Worm (Caenorhabditis elegans) whole organism, L4 larva: Measurements from ENCODE around the gene Y54E2A.9.
A peak's percentile ranks its signal among the peaks of the same experiment; 100 is the strongest.

Experiments used
- F37D6.2 ChIP-seq: sonication (generic microtip); optimal IDR thresholded peaks from 2 replicates; lab custom pipeline; 2016; ENCODE audit warnings: mild to moderate bottlenecking, missing genetic modification characterization, missing compliant biosample characterization
- R02D3.7 ChIP-seq: fragments of 150-350 bp; sonication (generic microtip); optimal IDR thresholded peaks from 3 replicates; lab custom pipeline; 2014; ENCODE audit warnings: missing biosample characterization, missing genetic modification characterization
- Y105C5A.15 ChIP-seq: fragments of 200-800 bp; sonication (Bioruptor generic); IDR thresholded peaks from 2 replicates; pipeline ENCODE4 v1.3.6; 2022; ENCODE audit warnings: missing genetic modification characterization, missing compliant biosample characterization
- Y48G9A.11 ChIP-seq: fragments of 200-800 bp; sonication (Bioruptor generic); IDR thresholded peaks from 2 replicates; pipeline ENCODE4 v1.3.6; 2022; ENCODE audit warnings: missing genetic modification reagents, missing genetic modification characterization, missing compliant biosample characterization
- Y5F2A.4 ChIP-seq: fragments of 200-800 bp; sonication (Bioruptor generic); optimal IDR thresholded peaks from 2 replicates; lab custom pipeline; 2018; ENCODE audit warnings: mild to moderate bottlenecking, missing genetic modification characterization, missing compliant biosample characterization
- aha-1 ChIP-seq: fragments of 150-350 bp; peaks from one replicate; lab custom pipeline; 2014; ENCODE audit warnings: missing biosample characterization, missing genetic modification characterization
- ceh-28 ChIP-seq: fragments of 150-350 bp; optimal IDR thresholded peaks from 2 replicates; lab custom pipeline; 2014; ENCODE audit warnings: missing biosample characterization, missing genetic modification reagents, missing genetic modification characterization
- cey-2 ChIP-seq: sonication (generic microtip); optimal IDR thresholded peaks from 3 replicates; lab custom pipeline; 2017; ENCODE audit warnings: missing genetic modification characterization, mild to moderate bottlenecking, missing compliant biosample characterization, antibody characterized with exemption, borderline replicate concordance; ENCODE audit not compliant: insufficient read depth
- ctbp-1 ChIP-seq: fragments of 200-800 bp; sonication (Bioruptor generic); IDR thresholded peaks from 2 replicates; pipeline ENCODE4 v1.3.6; 2022; ENCODE audit warnings: missing genetic modification reagents, missing genetic modification characterization, missing compliant biosample characterization
- daf-12 ChIP-seq: fragments of 150-350 bp; optimal IDR thresholded peaks from 2 replicates; lab custom pipeline; 2014; ENCODE audit warnings: missing biosample characterization, missing genetic modification reagents, missing genetic modification characterization
- daf-16 ChIP-seq, 3 experiments: sonication (generic microtip); optimal IDR thresholded peaks; 2 replicates each; lab custom pipeline; 2016 to 2017; ENCODE audit warnings: missing genetic modification characterization in 3 of 3, missing genetic modification reagents in 3 of 3, mild to moderate bottlenecking in 2 of 3, missing compliant biosample characterization in 2 of 3, missing biosample characterization in 1 of 3, moderate library complexity in 1 of 3
- dmd-6 ChIP-seq: fragments of 200-800 bp; sonication (Bioruptor generic); IDR thresholded peaks from 2 replicates; pipeline ENCODE4 v1.3.6; 2022; ENCODE audit warnings: missing genetic modification reagents, missing genetic modification characterization, missing compliant biosample characterization
- dmd-9 ChIP-seq: fragments of 200-800 bp; sonication (Bioruptor generic); IDR thresholded peaks from 2 replicates; pipeline ENCODE4 v1.3.6; 2022; ENCODE audit warnings: missing genetic modification reagents, missing genetic modification characterization, missing compliant biosample characterization
- dve-1 ChIP-seq: sonication (generic microtip); optimal IDR thresholded peaks from 2 replicates; lab custom pipeline; 2017; ENCODE audit warnings: antibody characterized with exemption, mild to moderate bottlenecking, missing genetic modification characterization, missing compliant biosample characterization; ENCODE audit not compliant: insufficient read depth
- egl-27 ChIP-seq: sonication (generic microtip); optimal IDR thresholded peaks from 3 replicates; lab custom pipeline; 2017; ENCODE audit warnings: missing biosample characterization, missing genetic modification reagents, missing genetic modification characterization
- gei-8 ChIP-seq: fragments of 200-800 bp; sonication (Bioruptor generic); optimal IDR thresholded peaks from 2 replicates; lab custom pipeline; 2018; ENCODE audit warnings: mild to moderate bottlenecking, missing genetic modification characterization, missing compliant biosample characterization
- hif-1 ChIP-seq, 2 experiments: sonication (generic microtip); optimal IDR thresholded peaks; 2 replicates each; lab custom pipeline; 2016 to 2017; ENCODE audit warnings: missing compliant biosample characterization in 2 of 2, missing genetic modification characterization in 2 of 2, missing genetic modification reagents in 2 of 2, missing genotype in 2 of 2, mild to moderate bottlenecking in 1 of 2
- hlh-11 ChIP-seq: fragments of 200-800 bp; sonication (Bioruptor generic); optimal IDR thresholded peaks from 2 replicates; lab custom pipeline; 2018; ENCODE audit warnings: mild to moderate bottlenecking, missing genetic modification characterization, missing compliant biosample characterization
- hlh-30 ChIP-seq: sonication (generic microtip); optimal IDR thresholded peaks from 2 replicates; lab custom pipeline; 2017; ENCODE audit warnings: antibody characterized with exemption, mild to moderate bottlenecking, missing genetic modification characterization, missing compliant biosample characterization; ENCODE audit not compliant: insufficient read depth
- lir-3 ChIP-seq: sonication (generic microtip); optimal IDR thresholded peaks from 2 replicates; lab custom pipeline; 2016; ENCODE audit warnings: mild to moderate bottlenecking, missing genetic modification characterization, missing compliant biosample characterization
- lsy-2 ChIP-seq, 2 experiments: fragments of 150-350 bp in 1 of 2; sonication (generic microtip) in 1 of 2; optimal IDR thresholded peaks; 2 replicates each; lab custom pipeline; 2014 to 2017; ENCODE audit warnings: missing biosample characterization in 2 of 2, missing genetic modification characterization in 2 of 2
- madf-9 ChIP-seq: fragments of 200-800 bp; sonication (Bioruptor generic); conservative IDR thresholded peaks from 2 replicates; pipeline ENCODE4 v1.3.6; 2022; ENCODE audit warnings: missing genetic modification reagents, missing genetic modification characterization, missing compliant biosample characterization
- mdl-1 ChIP-seq, 2 experiments: fragments of 150-350 bp in 1 of 2; sonication (generic microtip) in 1 of 2; optimal IDR thresholded peaks; 2 replicates each; lab custom pipeline; 2014 to 2017; ENCODE audit warnings: missing biosample characterization in 2 of 2, missing genetic modification characterization in 2 of 2
- mdt-29 ChIP-seq: fragments of 200-800 bp; sonication (Bioruptor generic); IDR thresholded peaks from 2 replicates; pipeline ENCODE4 v1.3.6; 2022; ENCODE audit warnings: missing genetic modification reagents, missing genetic modification characterization, missing compliant biosample characterization
- mep-1 ChIP-seq: fragments of 150-350 bp; sonication (generic microtip); optimal IDR thresholded peaks from 3 replicates; lab custom pipeline; 2014; ENCODE audit warnings: missing biosample characterization, missing genetic modification characterization
- mes-2 ChIP-seq: sonication (generic microtip); optimal IDR thresholded peaks from 2 replicates; lab custom pipeline; 2016; ENCODE audit warnings: missing genotype, mild to moderate bottlenecking, missing genetic modification characterization, missing compliant biosample characterization; ENCODE audit not compliant: poor library complexity, severe bottlenecking
- nhr-102 ChIP-seq: sonication (generic microtip); optimal IDR thresholded peaks from 2 replicates; lab custom pipeline; 2016; ENCODE audit warnings: mild to moderate bottlenecking, missing genetic modification characterization, moderate library complexity, missing compliant biosample characterization
- nhr-237 ChIP-seq: sonication (generic microtip); optimal IDR thresholded peaks from 2 replicates; lab custom pipeline; 2017; ENCODE audit warnings: missing biosample characterization, missing genetic modification characterization
- nhr-25 ChIP-seq: sonication (generic microtip); optimal IDR thresholded peaks from 2 replicates; lab custom pipeline; 2017; ENCODE audit warnings: missing genetic modification characterization, mild to moderate bottlenecking, missing compliant biosample characterization, antibody characterized with exemption, moderate library complexity, borderline replicate concordance; ENCODE audit not compliant: insufficient read depth
- nhr-28 ChIP-seq: fragments of 150-350 bp; optimal IDR thresholded peaks from 2 replicates; lab custom pipeline; 2014; ENCODE audit warnings: missing biosample characterization, missing genetic modification characterization
- nhr-42 ChIP-seq: fragments of 200-800 bp; sonication (Bioruptor generic); IDR thresholded peaks from 2 replicates; pipeline ENCODE4 v1.3.6; 2022; ENCODE audit warnings: missing genetic modification characterization, missing compliant biosample characterization
- nhr-77 ChIP-seq: fragments of 150-350 bp; optimal IDR thresholded peaks from 2 replicates; lab custom pipeline; 2014; ENCODE audit warnings: missing biosample characterization, missing genetic modification characterization
- pha-4 ChIP-seq, 2 experiments: fragments of 150-350 bp in 1 of 2; fragments of 200-800 bp in 1 of 2; sonication (Bioruptor generic) in 1 of 2; IDR thresholded peaks in 1 of 2; optimal IDR thresholded peaks in 1 of 2; 2 replicates each; pipeline versions ENCODE4 v1.3.6 to Lab custom; 2014 to 2022; ENCODE audit warnings: missing genetic modification characterization in 2 of 2, missing genetic modification reagents in 2 of 2, missing biosample characterization in 1 of 2, missing compliant biosample characterization in 1 of 2
- php-3 ChIP-seq: fragments of 200-800 bp; sonication (Bioruptor generic); IDR thresholded peaks from 2 replicates; pipeline ENCODE4 v1.3.6; 2022; ENCODE audit warnings: missing genetic modification reagents, missing genetic modification characterization, missing compliant biosample characterization
- pqm-1 ChIP-seq: sonication (generic microtip); optimal IDR thresholded peaks from 2 replicates; lab custom pipeline; 2017; ENCODE audit warnings: missing biosample characterization, missing genetic modification characterization
- sdz-12 ChIP-seq: fragments of 200-800 bp; sonication (Bioruptor generic); optimal IDR thresholded peaks from 2 replicates; lab custom pipeline; 2018; ENCODE audit warnings: mild to moderate bottlenecking, missing genetic modification characterization, missing compliant biosample characterization
- tag-97 ChIP-seq: fragments of 200-800 bp; sonication (Bioruptor generic); IDR thresholded peaks from 2 replicates; pipeline ENCODE4 v1.3.6; 2022; ENCODE audit warnings: missing genetic modification characterization, missing compliant biosample characterization
- tra-1 ChIP-seq: fragments of 200-800 bp; sonication (Bioruptor generic); IDR thresholded peaks from 2 replicates; pipeline ENCODE4 v1.3.6; 2022; ENCODE audit warnings: missing genetic modification reagents, missing genetic modification characterization, missing compliant biosample characterization
- zag-1 ChIP-seq: fragments of 150-350 bp; optimal IDR thresholded peaks from 2 replicates; lab custom pipeline; 2014; ENCODE audit warnings: missing biosample characterization, missing genetic modification characterization
- zfp-2 ChIP-seq: sonication (generic microtip); optimal IDR thresholded peaks from 2 replicates; lab custom pipeline; 2016; ENCODE audit warnings: mild to moderate bottlenecking, missing genetic modification characterization, missing compliant biosample characterization

Gene Y54E2A.9

DNA sequence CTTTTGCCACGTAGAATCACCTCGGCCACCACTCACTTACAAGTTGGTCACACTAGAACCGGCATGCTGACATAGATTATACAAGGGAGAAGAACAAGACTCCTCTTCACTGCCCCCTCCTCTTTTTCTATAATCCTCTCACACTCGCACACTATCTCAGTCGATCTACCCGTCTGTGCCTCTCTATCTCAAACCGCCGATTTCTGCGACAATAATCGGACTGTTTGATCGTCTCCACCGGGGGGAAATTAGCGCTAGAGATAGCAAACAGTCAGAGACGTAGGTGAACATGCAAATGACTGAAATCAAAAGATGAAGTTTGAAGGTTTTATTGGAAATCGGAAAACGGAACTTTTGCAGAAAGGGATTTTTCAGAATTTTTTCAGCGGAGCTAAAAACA is 36.6 kb upstream of the Y54E2A.9 start (continued):
- TF ChIP-seq hif-1 (tag; optimal IDR thresholded peaks at IDR 0.05; lab: Kevin White, UChicago), result peak in 1 of 2 experiments; percentile 3

DNA sequence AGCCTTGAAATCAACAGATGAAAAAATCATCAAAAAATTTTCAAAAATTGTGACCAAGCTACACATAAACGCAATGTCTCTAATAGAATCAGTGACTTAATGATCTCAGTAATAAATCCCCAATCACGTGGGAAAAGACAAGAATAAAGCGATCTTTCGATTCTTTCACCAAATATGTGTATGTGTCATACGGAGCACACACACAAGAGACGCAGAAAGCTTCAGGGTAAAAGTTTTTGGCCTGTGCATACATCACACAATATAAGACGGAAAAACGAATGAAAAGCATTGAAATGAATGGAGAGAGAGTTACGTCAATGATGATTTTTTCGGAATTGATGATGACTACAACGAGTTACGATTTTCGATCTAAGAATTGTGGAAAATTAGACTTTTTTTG is 34.7 kb upstream of the Y54E2A.9 start:
- peak; percentile 28 for TF ChIP-seq nhr-28
- TF ChIP-seq pqm-1, result no peak
- TF ChIP-seq mdt-29 (GFP tag; lab: Robert Waterston, UW), result no peak
- no peak for TF ChIP-seq hlh-11 (tag; lab: Kevin White, UChicago)
- TF ChIP-seq ceh-28 (tag; lab: Kevin White, UChicago), result no peak
- peak; percentile 1 for TF ChIP-seq hlh-30
- peak; percentile 24 for TF ChIP-seq nhr-77 (tag; lab: Kevin White, UChicago)
- TF ChIP-seq tra-1 (GFP tag; lab: Robert Waterston, UW), result no peak
- TF ChIP-seq dve-1, result peak; percentile 8
- peak; percentile 63 for TF ChIP-seq aha-1 (tag; lab: Kevin White, UChicago)
- no peak for TF ChIP-seq zfp-2
- peak; percentile 40; the same call in 1 of the 2 replicates for TF ChIP-seq dmd-6
- no peak for TF ChIP-seq mes-2 (tag; lab: Kevin White, UChicago)
- TF ChIP-seq nhr-102, result no peak
- TF ChIP-seq pha-4 (GFP tag; IDR thresholded peaks at IDR 0.05; lab: Robert Waterston, UW), result no peak
- TF ChIP-seq pha-4 (tag; optimal IDR thresholded peaks at IDR 0.05; lab: Kevin White, UChicago), result peak; percentile 60
- TF ChIP-seq Y5F2A.4, result no peak
- TF ChIP-seq, all 104 proteins: peak for 7

DNA sequence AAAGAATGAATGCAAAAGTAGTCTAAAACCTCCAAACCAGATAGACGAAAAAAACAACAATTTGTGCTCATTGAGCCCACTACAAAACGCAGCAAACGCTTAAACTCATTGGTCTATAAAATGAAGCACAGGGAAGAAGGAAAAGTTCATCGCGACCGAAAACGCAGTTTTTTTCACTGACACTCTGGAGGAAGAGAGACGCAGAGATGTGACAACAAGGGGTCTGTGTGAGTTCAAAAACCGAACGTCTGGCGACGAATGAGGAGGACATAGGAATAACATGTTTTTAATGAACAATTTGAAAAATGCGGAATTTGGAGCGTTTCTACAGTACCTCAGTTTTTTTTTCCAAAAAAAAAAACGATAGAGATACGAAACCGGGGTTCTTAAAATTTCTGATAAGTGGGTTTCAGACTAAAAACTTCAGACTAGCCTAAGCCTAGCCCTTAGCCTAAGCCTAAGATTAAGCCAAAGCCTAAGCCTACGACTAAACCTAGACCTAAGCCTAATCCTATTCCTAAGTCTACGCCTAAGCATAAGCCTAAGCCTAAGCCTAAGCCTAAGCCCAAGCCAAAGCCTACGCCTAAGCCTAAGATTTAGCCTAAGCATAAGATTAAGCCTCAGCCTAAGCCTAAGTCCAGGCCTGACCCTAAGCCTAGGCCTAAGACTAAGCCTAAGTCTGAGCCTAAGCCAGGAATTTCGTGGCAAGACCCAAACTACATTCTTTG is 33.6 kb upstream of the Y54E2A.9 start:
- TF ChIP-seq nhr-77 (tag; lab: Kevin White, UChicago), result peak; percentile 53
- TF ChIP-seq dve-1, result peak; percentile 13
- TF ChIP-seq dmd-6, result peak; percentile 55
- peak; percentile 4 for TF ChIP-seq pqm-1
- peak; percentile 81 for TF ChIP-seq nhr-28
- no peak for TF ChIP-seq R02D3.7 (tag; lab: Kevin White, UChicago)
- no peak for TF ChIP-seq Y5F2A.4
- no peak for TF ChIP-seq sdz-12 (GFP tag; lab: Kevin White, UChicago)
- peak; percentile 15 for TF ChIP-seq hlh-30
- TF ChIP-seq mep-1 (tag; lab: Kevin White, UChicago), result peak; percentile 18
- no peak for TF ChIP-seq daf-16 (GFP tag; optimal IDR thresholded peaks at IDR 0.05; lab: Kevin White, UChicago)
- peak; percentile 27 for TF ChIP-seq daf-16 (tag; optimal IDR thresholded peaks at IDR 0.05; lab: Kevin White, UChicago)
- peak in 1 of 2 experiments; percentile 1 for TF ChIP-seq lsy-2 (tag; optimal IDR thresholded peaks at IDR 0.05; lab: Kevin White, UChicago)

DNA sequence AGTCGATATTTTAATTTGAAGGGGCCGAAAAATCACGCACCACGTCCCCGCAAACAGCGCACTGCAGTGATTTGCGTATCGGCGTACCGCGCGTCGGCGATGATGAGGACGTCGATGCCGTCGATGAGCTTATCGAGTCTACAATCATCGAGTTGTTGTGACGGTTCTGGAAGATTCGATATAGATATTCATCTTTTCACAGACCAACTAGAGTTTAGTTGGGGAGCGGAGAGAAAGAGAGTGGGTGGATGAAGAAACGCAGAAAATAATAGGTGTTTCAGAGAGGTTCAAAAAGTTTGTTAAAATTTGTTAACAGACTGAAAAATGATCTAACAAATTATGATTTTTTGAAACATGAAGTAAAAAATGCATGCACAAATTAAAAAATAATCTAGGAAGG is 32.6 kb upstream of the Y54E2A.9 start, which contains the start of gene nhr-61:
TSS of gene nhr-61 (minus strand) at position 168 of the 400 bp plus-strand sequence.
- TF ChIP-seq nhr-42, result peak; percentile 26; the same call in 1 of the 2 replicates
- TF ChIP-seq Y105C5A.15, result no peak

DNA sequence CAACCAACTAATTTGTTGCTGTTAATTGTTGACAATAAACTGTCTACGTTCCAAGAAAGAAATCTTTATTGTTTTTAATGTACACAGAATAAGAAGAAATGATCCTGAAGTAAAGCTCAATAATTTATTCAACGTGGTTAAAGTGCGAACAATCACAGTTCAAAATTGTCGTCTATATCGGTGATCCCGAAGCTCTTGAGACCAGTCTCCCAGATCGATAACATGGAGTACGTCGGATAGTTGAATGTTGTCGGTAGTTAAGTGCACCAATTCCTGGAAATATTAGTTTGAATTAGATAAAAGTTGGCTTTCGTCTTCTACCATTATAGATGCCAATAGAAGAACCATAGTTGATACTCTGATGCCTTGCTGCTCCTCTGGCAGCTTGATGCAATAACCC is 30.3 kb upstream of the Y54E2A.9 start:
- no peak for TF ChIP-seq zag-1
- no peak for TF ChIP-seq nhr-25 (tag; lab: Kevin White, UChicago)
- TF ChIP-seq cey-2 (tag; lab: Kevin White, UChicago), result no peak
- no peak for TF ChIP-seq madf-9 (GFP tag; lab: Robert Waterston, UW)
- TF ChIP-seq dmd-9 (GFP tag; lab: Robert Waterston, UW), result no peak
- TF ChIP-seq nhr-42, result 0 out of 2 replicates have a peak, but pooled peaks have one; percentile 22
- peak; percentile 30; the same call in 1 of the 2 replicates for TF ChIP-seq Y48G9A.11 (GFP tag; lab: Robert Waterston, UW)
- TF ChIP-seq ceh-28 (tag; lab: Kevin White, UChicago), result no peak
- no peak for TF ChIP-seq F37D6.2 (tag; lab: Kevin White, UChicago)
- TF ChIP-seq tag-97 (GFP tag; lab: Robert Waterston, UW), result no peak
- TF ChIP-seq mdl-1 (tag; optimal IDR thresholded peaks at IDR 0.05; lab: Kevin White, UChicago), result no peak
- no peak for TF ChIP-seq nhr-237 (tag; lab: Kevin White, UChicago)
- no peak for TF ChIP-seq egl-27 (tag; lab: Kevin White, UChicago)
- TF ChIP-seq php-3, result no peak
- TF ChIP-seq aha-1 (tag; lab: Kevin White, UChicago), result no peak
- TF ChIP-seq gei-8 (GFP tag; lab: Kevin White, UChicago), result no peak
- 0 out of 2 replicates have a peak, but pooled peaks have one; percentile 29 for TF ChIP-seq ctbp-1
- TF ChIP-seq daf-12 (tag; lab: Kevin White, UChicago), result no peak
- TF ChIP-seq mdt-29 (GFP tag; lab: Robert Waterston, UW), result 0 out of 2 replicates have a peak, but pooled peaks have one; percentile 20
- TF ChIP-seq lir-3 (tag; lab: Kevin White, UChicago), result no peak
